Fruit fly (Drosophila melanogaster) whole organism, embryonic: Measurements from ENCODE around the gene CG12017.

ENCODE experiments used
- ATbp ChIP-seq: fragments of 200-800 bp; sonication (Bioruptor generic); optimal IDR thresholded peaks from 2 replicates; lab custom pipeline; 2017; ENCODE audit warnings: missing biosample characterization, mild to moderate bottlenecking, missing genetic modification characterization, missing genetic modification reagents
- Atf3 ChIP-seq: fragments of 200-800 bp; sonication (Bioruptor generic); optimal IDR thresholded peaks from 3 replicates; lab custom pipeline; 2016; ENCODE audit warnings: missing biosample characterization, missing genetic modification characterization
- C15 ChIP-seq: fragments of 200-800 bp; sonication (Bioruptor generic); IDR thresholded peaks from 3 replicates; pipeline ENCODE4 v1.3.6; 2022; ENCODE audit warnings: missing biosample characterization, missing genetic modification characterization
- CG10209 ChIP-seq: fragments of 200-800 bp; sonication (Bioruptor generic); optimal IDR thresholded peaks from 3 replicates; lab custom pipeline; 2017; ENCODE audit warnings: missing biosample characterization, mild to moderate bottlenecking, missing genetic modification characterization, missing genetic modification reagents
- CG10366 ChIP-seq: fragments of 200-800 bp; sonication (Bioruptor generic); IDR thresholded peaks from 2 replicates; pipeline ENCODE4 v1.3.6; 2022; ENCODE audit warnings: missing biosample characterization, missing genetic modification characterization
- CG10462 ChIP-seq: fragments of 200-800 bp; sonication (Bioruptor generic); optimal IDR thresholded peaks from 2 replicates; lab custom pipeline; 2016; ENCODE audit warnings: missing biosample characterization, missing genetic modification characterization
- CG13424 ChIP-seq: fragments of 200-800 bp; sonication (Bioruptor generic); optimal IDR thresholded peaks from 2 replicates; lab custom pipeline; 2019; ENCODE audit warnings: missing biosample characterization, mild to moderate bottlenecking, missing genetic modification characterization, moderate library complexity
- CG15073 ChIP-seq: fragments of 200-800 bp; sonication (Bioruptor generic); optimal IDR thresholded peaks from 2 replicates; lab custom pipeline; 2016; ENCODE audit warnings: missing biosample characterization, missing genetic modification characterization
- CG15269 ChIP-seq: fragments of 200-800 bp; sonication (Bioruptor generic); optimal IDR thresholded peaks from 2 replicates; lab custom pipeline; 2018; ENCODE audit warnings: missing biosample characterization, mild to moderate bottlenecking, missing genetic modification characterization, moderate library complexity
- CG15601 ChIP-seq: fragments of 200-800 bp; sonication (Bioruptor generic); optimal IDR thresholded peaks from 3 replicates; lab custom pipeline; 2019; ENCODE audit warnings: missing biosample characterization, mild to moderate bottlenecking, missing genetic modification characterization, moderate library complexity
- CG16779 ChIP-seq: fragments of 200-800 bp; sonication (Bioruptor generic); IDR thresholded peaks from 2 replicates; pipeline ENCODE4 v1.3.6; 2022; ENCODE audit warnings: missing biosample characterization, missing genetic modification characterization
- CG17568 ChIP-seq: fragments of 200-800 bp; sonication (Bioruptor generic); optimal IDR thresholded peaks from 2 replicates; lab custom pipeline; 2018; ENCODE audit warnings: missing biosample characterization, mild to moderate bottlenecking, missing genetic modification characterization, moderate library complexity
- CG18262 ChIP-seq: fragments of 200-800 bp; optimal IDR thresholded peaks from 3 replicates; lab custom pipeline; 2019; ENCODE audit warnings: missing biosample characterization, mild to moderate bottlenecking, missing genetic modification characterization, moderate library complexity
- CG30020 ChIP-seq: fragments of 200-800 bp; optimal IDR thresholded peaks from 2 replicates; lab custom pipeline; 2019; ENCODE audit warnings: missing biosample characterization, mild to moderate bottlenecking, missing genetic modification characterization, moderate library complexity
- CG31388 ChIP-seq: fragments of 200-800 bp; sonication (Bioruptor generic); optimal IDR thresholded peaks from 2 replicates; lab custom pipeline; 2016; ENCODE audit warnings: missing biosample characterization, missing genetic modification characterization
- CG3163 ChIP-seq: fragments of 200-800 bp; sonication (Bioruptor generic); optimal IDR thresholded peaks from 3 replicates; lab custom pipeline; 2016; ENCODE audit warnings: missing biosample characterization, missing genetic modification characterization
- CG33213 ChIP-seq: fragments of 200-800 bp; sonication (Bioruptor generic); optimal IDR thresholded peaks from 3 replicates; lab custom pipeline; 2016; ENCODE audit warnings: missing biosample characterization, missing genetic modification characterization
- CG4360 ChIP-seq: fragments of 200-800 bp; sonication (Bioruptor generic); IDR thresholded peaks from 2 replicates; pipeline ENCODE4 v1.3.6; 2022; ENCODE audit warnings: missing biosample characterization, missing genetic modification characterization
- CG6175 ChIP-seq: fragments of 200-800 bp; sonication (Bioruptor generic); IDR thresholded peaks from 3 replicates; pipeline ENCODE4 v1.3.6; 2022; ENCODE audit warnings: missing biosample characterization, missing genetic modification characterization
- CG6689 ChIP-seq: fragments of 200-800 bp; sonication (Bioruptor generic); IDR thresholded peaks from 2 replicates; pipeline ENCODE4 v1.3.6; 2022; ENCODE audit warnings: missing biosample characterization, missing genetic modification characterization
- CG7372 ChIP-seq: fragments of 200-800 bp; sonication (Bioruptor generic); IDR thresholded peaks from 2 replicates; pipeline ENCODE4 v1.3.6; 2022; ENCODE audit warnings: missing biosample characterization, missing genetic modification characterization
- CG9215 ChIP-seq: fragments of 200-800 bp; sonication (Bioruptor generic); IDR thresholded peaks from 2 replicates; pipeline ENCODE4 v1.3.6; 2022; ENCODE audit warnings: missing biosample characterization, missing genetic modification characterization
- CG9876 ChIP-seq: fragments of 200-800 bp; sonication (Bioruptor generic); optimal IDR thresholded peaks from 2 replicates; lab custom pipeline; 2016; ENCODE audit warnings: missing biosample characterization, missing genetic modification characterization
- Fer3 ChIP-seq: fragments of 200-800 bp; sonication (Bioruptor generic); optimal IDR thresholded peaks from 2 replicates; lab custom pipeline; 2018; ENCODE audit warnings: missing biosample characterization, mild to moderate bottlenecking, missing genetic modification characterization, moderate library complexity
- GATAe ChIP-seq: fragments of 200-800 bp; sonication (Bioruptor generic); conservative IDR thresholded peaks from 2 replicates; pipeline ENCODE4 v1.3.6; 2022; ENCODE audit warnings: missing biosample characterization, missing genetic modification characterization
- H15 ChIP-seq: fragments of 200-800 bp; sonication (Bioruptor generic); IDR thresholded peaks from 3 replicates; pipeline ENCODE4 v1.3.6; 2022; ENCODE audit warnings: missing biosample characterization, missing genetic modification characterization
- Hmx ChIP-seq: fragments of 200-800 bp; sonication (Bioruptor generic); optimal IDR thresholded peaks from 2 replicates; lab custom pipeline; 2016; ENCODE audit warnings: missing biosample characterization, missing genetic modification characterization
- Hr51 ChIP-seq, 2 experiments: fragments of 200-800 bp; sonication (Bioruptor generic); optimal IDR thresholded peaks; 2 replicates in 1 of 2; 3 replicates in 1 of 2; lab custom pipeline; 2016 to 2018; ENCODE audit warnings: missing biosample characterization in 2 of 2, missing genetic modification characterization in 2 of 2, mild to moderate bottlenecking in 1 of 2, moderate library complexity in 1 of 2
- Hr78 ChIP-seq, 2 experiments: fragments of 200-800 bp in 1 of 2; fragments of >200 bp in 1 of 2; sonication (Bioruptor generic) in 1 of 2; optimal IDR thresholded peaks; 2 replicates each; lab custom pipeline; 2017 to 2019; ENCODE audit warnings: missing biosample characterization in 2 of 2, missing genetic modification characterization in 2 of 2, mild to moderate bottlenecking in 1 of 2, moderate library complexity in 1 of 2
- MESR4 ChIP-seq: fragments of 200-800 bp; sonication (Bioruptor generic); optimal IDR thresholded peaks from 2 replicates; lab custom pipeline; 2018; ENCODE audit warnings: missing biosample characterization, mild to moderate bottlenecking, missing genetic modification characterization, moderate library complexity
- Mrtf ChIP-seq: fragments of 200-800 bp; sonication (Bioruptor generic); IDR thresholded peaks from 3 replicates; pipeline ENCODE4 v1.3.6; 2022; ENCODE audit warnings: missing biosample characterization, missing genetic modification characterization
- Myb ChIP-seq: fragments of 200-800 bp; sonication (Bioruptor generic); optimal IDR thresholded peaks from 2 replicates; lab custom pipeline; 2016; ENCODE audit warnings: missing biosample characterization, missing genetic modification characterization
- Ptx1 ChIP-seq: fragments of 200-800 bp; sonication (Bioruptor generic); IDR thresholded peaks from 2 replicates; pipeline ENCODE4 v1.3.6; 2022; ENCODE audit warnings: missing biosample characterization, missing genetic modification characterization
- Sin3A ChIP-seq: fragments of >200 bp; optimal IDR thresholded peaks from 2 replicates; lab custom pipeline; 2018
- Taf1 ChIP-seq: fragments of 200-800 bp; sonication (Bioruptor generic); IDR thresholded peaks from 2 replicates; pipeline ENCODE4 v1.3.6; 2022; ENCODE audit warnings: missing biosample characterization, missing genetic modification characterization
- ap ChIP-seq: fragments of 200-800 bp; sonication (Bioruptor generic); IDR thresholded peaks from 2 replicates; pipeline ENCODE4 v1.3.6; 2022; ENCODE audit warnings: missing biosample characterization, missing genetic modification characterization
- btn ChIP-seq: fragments of 200-800 bp; sonication (Bioruptor generic); optimal IDR thresholded peaks from 2 replicates; lab custom pipeline; 2016; ENCODE audit warnings: missing biosample characterization, missing genetic modification characterization
- dan ChIP-seq: fragments of 200-800 bp; sonication (Bioruptor generic); IDR thresholded peaks from 2 replicates; pipeline ENCODE4 v1.3.6; 2022; ENCODE audit warnings: missing biosample characterization, missing genetic modification characterization
- eve ChIP-seq, 2 experiments: fragments of >200 bp; optimal IDR thresholded peaks; 2 replicates each; lab custom pipeline; 2017; ENCODE audit warnings: missing biosample characterization in 2 of 2, missing genetic modification characterization in 2 of 2
- ftz-f1 ChIP-seq: fragments of 200-800 bp; sonication (Bioruptor generic); optimal IDR thresholded peaks from 2 replicates; lab custom pipeline; 2016; ENCODE audit warnings: missing biosample characterization, missing genetic modification characterization
- gsb ChIP-seq: fragments of 200-800 bp; sonication (Bioruptor generic); IDR thresholded peaks from 2 replicates; pipeline ENCODE4 v1.3.6; 2022; ENCODE audit warnings: missing biosample characterization, missing genetic modification characterization
- gsb-n ChIP-seq: fragments of 200-800 bp; sonication (Bioruptor generic); optimal IDR thresholded peaks from 3 replicates; lab custom pipeline; 2018; ENCODE audit warnings: missing biosample characterization, mild to moderate bottlenecking, missing genetic modification characterization
- h ChIP-seq: fragments of >200 bp; optimal IDR thresholded peaks from 2 replicates; lab custom pipeline; 2017
- hth ChIP-seq: fragments of >200 bp; optimal IDR thresholded peaks from 2 replicates; lab custom pipeline; 2017; ENCODE audit warnings: inconsistent platforms
- kay ChIP-seq: fragments of 200-800 bp; sonication (Bioruptor generic); optimal IDR thresholded peaks from 2 replicates; lab custom pipeline; 2016; ENCODE audit warnings: missing biosample characterization, missing genetic modification characterization
- ken ChIP-seq: fragments of 200-800 bp; sonication (Bioruptor generic); IDR thresholded peaks from 3 replicates; pipeline ENCODE4 v1.3.6; 2022; ENCODE audit warnings: missing biosample characterization, missing genetic modification characterization
- lilli ChIP-seq: fragments of 200-800 bp; sonication (Bioruptor generic); optimal IDR thresholded peaks from 3 replicates; lab custom pipeline; 2016; ENCODE audit warnings: missing biosample characterization, missing genetic modification characterization
- lov ChIP-seq, 2 experiments: fragments of 200-800 bp in 1 of 2; fragments of >200 bp in 1 of 2; sonication (Bioruptor generic) in 1 of 2; IDR thresholded peaks in 1 of 2; optimal IDR thresholded peaks in 1 of 2; 2 replicates in 1 of 2; 3 replicates in 1 of 2; pipeline versions ENCODE4 v1.3.6 to Lab custom; 2017 to 2022; ENCODE audit warnings: missing biosample characterization in 1 of 2, missing genetic modification characterization in 1 of 2
- pros ChIP-seq: fragments of 200-800 bp; sonication (Bioruptor generic); optimal IDR thresholded peaks from 3 replicates; lab custom pipeline; 2019; ENCODE audit warnings: missing biosample characterization, mild to moderate bottlenecking, missing genetic modification characterization, moderate library complexity
- trem ChIP-seq: fragments of 200-800 bp; optimal IDR thresholded peaks from 3 replicates; lab custom pipeline; 2019; ENCODE audit warnings: missing biosample characterization, mild to moderate bottlenecking, missing genetic modification characterization, moderate library complexity
- trh ChIP-seq: fragments of 200-800 bp; sonication (Bioruptor generic); optimal IDR thresholded peaks from 2 replicates; lab custom pipeline; 2016; ENCODE audit warnings: missing biosample characterization, missing genetic modification characterization
- vvl ChIP-seq: fragments of 200-800 bp; sonication (Bioruptor generic); IDR thresholded peaks from 2 replicates; pipeline ENCODE4 v1.3.6; 2022; ENCODE audit warnings: missing biosample characterization, missing genetic modification characterization
- wor ChIP-seq: fragments of 200-800 bp; sonication (Bioruptor generic); IDR thresholded peaks from 2 replicates; pipeline ENCODE4 v1.3.6; 2022; ENCODE audit warnings: missing biosample characterization, missing genetic modification characterization

Gene CG12017

DNA sequence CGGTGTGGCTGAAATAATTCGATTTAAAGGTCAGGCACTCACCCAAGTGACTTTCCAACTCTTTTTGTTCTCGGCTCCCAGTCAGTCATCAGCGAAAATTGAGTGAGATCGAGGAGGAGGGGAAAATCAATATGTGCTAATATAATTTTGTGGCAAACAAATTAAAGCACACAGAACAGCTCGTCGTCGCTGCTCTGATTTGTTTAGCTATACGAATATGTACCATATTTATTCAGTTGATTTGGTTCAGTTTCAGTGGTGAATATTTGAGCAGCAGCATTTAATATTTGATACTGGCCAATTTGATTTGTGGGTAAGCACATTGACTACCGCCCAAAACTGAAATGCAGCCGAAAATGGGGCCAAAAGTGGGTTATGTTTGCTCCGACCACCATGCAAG lies 25.4 kb downstream of the CG12017 start (continued):
- TF ChIP-seq btn (GFP tag; lab: Kevin White, UChicago) (peak; percentile 21), CG15601 (tag; lab: Kevin White, UChicago) (peak; percentile 34), CG9876 (no peak), MESR4 (no peak), CG4360 (GFP tag; lab: Robert Waterston, UW) (no peak), CG10209 (peak; percentile 74), dan (GFP tag; lab: Robert Waterston, UW) (no peak), Sin3A (lab: Kevin White, UChicago) (no peak), Hr78 (GFP tag; optimal IDR thresholded peaks at IDR 0.05; lab: Kevin White, UChicago) (no peak), Atf3 (GFP tag; lab: Kevin White, UChicago) (no peak), CG10366 (GFP tag; lab: Robert Waterston, UW) (no peak), CG15269 (tag; lab: Kevin White, UChicago) (peak; percentile 6), pros (GFP tag; lab: Kevin White, UChicago) (no peak), eve (GFP tag; optimal IDR thresholded peaks at IDR 0.05; lab: Kevin White, UChicago) (no peak), ATbp (GFP tag; lab: Kevin White, UChicago) (peak; percentile 76), Ptx1 (GFP tag; lab: Robert Waterston, UW) (no peak), C15 (GFP tag; lab: Robert Waterston, UW) (no peak), CG3163 (peak; percentile 13), CG33213 (GFP tag; lab: Kevin White, UChicago) (peak; percentile 47), CG9215 (no peak), ftz-f1 (GFP tag; lab: Kevin White, UChicago) (no peak), CG31388 (peak; percentile 22), Mrtf (GFP tag; lab: Robert Waterston, UW) (no peak), CG30020 (tag; lab: Kevin White, UChicago) (no peak), CG10462 (GFP tag; lab: Kevin White, UChicago) (peak; percentile 23), CG16779 (GFP tag; lab: Robert Waterston, UW) (no peak), CG17568 (GFP tag; lab: Kevin White, UChicago) (peak; percentile 60), kay (GFP tag; lab: Kevin White, UChicago) (peak; percentile 31), CG18262 (peak; percentile 23), trem (tag; lab: Kevin White, UChicago) (no peak), CG7372 (no peak), Hmx (GFP tag; lab: Kevin White, UChicago) (no peak), ken (GFP tag; lab: Robert Waterston, UW) (no peak), ap (GFP tag; lab: Robert Waterston, UW) (no peak), CG6175 (GFP tag; lab: Robert Waterston, UW) (no peak), lov (optimal IDR thresholded peaks at IDR 0.05; lab: Kevin White, UChicago) (no peak), lov (GFP tag; IDR thresholded peaks at IDR 0.05; lab: Robert Waterston, UW) (0 out of 3 replicates have a peak, but pooled peaks have one; percentile 12), gsb (GFP tag; lab: Robert Waterston, UW) (no peak), Myb (GFP tag; lab: Kevin White, UChicago) (no peak), CG13424 (no peak), gsb-n (tag; lab: Kevin White, UChicago) (peak; percentile 30), wor (GFP tag; lab: Robert Waterston, UW) (no peak), vvl (GFP tag; lab: Robert Waterston, UW) (peak; percentile 51; the same call in 1 of the 2 replicates), GATAe (GFP tag; lab: Robert Waterston, UW) (no peak), Taf1 (GFP tag; lab: Robert Waterston, UW) (no peak), Hr51 (GFP tag; optimal IDR thresholded peaks at IDR 0.05; lab: Kevin White, UChicago) (no peak), Fer3 (tag; lab: Kevin White, UChicago) (no peak), CG15073 (no peak), CG6689 (GFP tag; lab: Robert Waterston, UW) (no peak), H15 (GFP tag; lab: Robert Waterston, UW) (no peak), h (lab: Kevin White, UChicago) (no peak), trh (GFP tag; lab: Kevin White, UChicago) (peak; percentile 45), lilli (GFP tag; lab: Kevin White, UChicago) (peak; percentile 7), hth (lab: Kevin White, UChicago) (no peak)
